Fruit fly (Drosophila melanogaster) whole organism, embryonic: Measurements from ENCODE around the gene CG5973.

Experiments used
- Adf1 ChIP-seq: fragments of 200-800 bp; sonication (Bioruptor generic); IDR thresholded peaks from 2 replicates; pipeline ENCODE4 v1.3.6; 2022; ENCODE audit warnings: missing biosample characterization, missing genetic modification characterization
- Awh ChIP-seq: fragments of 200-800 bp; sonication (Bioruptor generic); IDR thresholded peaks from 2 replicates; pipeline ENCODE4, ENCODE4 v1.3.6; 2022; ENCODE audit warnings: missing biosample characterization, missing genetic modification characterization
- CG10565 ChIP-seq: fragments of 200-800 bp; sonication (Bioruptor generic); optimal IDR thresholded peaks from 3 replicates; lab custom pipeline; 2016; ENCODE audit warnings: missing biosample characterization, mild to moderate bottlenecking, missing genetic modification characterization
- CG11456 ChIP-seq: fragments of 200-800 bp; sonication (Bioruptor generic); IDR thresholded peaks from 3 replicates; pipeline ENCODE4 v1.3.6; 2022; ENCODE audit warnings: missing biosample characterization, missing genetic modification characterization
- CG11504 ChIP-seq: fragments of 200-800 bp; sonication (Bioruptor generic); optimal IDR thresholded peaks from 3 replicates; lab custom pipeline; 2019; ENCODE audit warnings: missing biosample characterization, mild to moderate bottlenecking, missing genetic modification characterization, moderate library complexity
- CG12071 ChIP-seq: fragments of 200-800 bp; sonication (Bioruptor generic); optimal IDR thresholded peaks from 3 replicates; lab custom pipeline; 2018; ENCODE audit warnings: missing biosample characterization, mild to moderate bottlenecking, missing genetic modification characterization
- CG12155 ChIP-seq: fragments of 200-800 bp; sonication (Bioruptor generic); optimal IDR thresholded peaks from 3 replicates; lab custom pipeline; 2016; ENCODE audit warnings: missing biosample characterization, missing genetic modification characterization
- CG13624 ChIP-seq: fragments of 200-800 bp; sonication (Bioruptor generic); optimal IDR thresholded peaks from 2 replicates; lab custom pipeline; 2016; ENCODE audit warnings: missing biosample characterization, missing genetic modification characterization
- CG14667 ChIP-seq: fragments of 200-800 bp; sonication (Bioruptor generic); IDR thresholded peaks from 2 replicates; pipeline ENCODE4 v1.3.6; 2022; ENCODE audit warnings: missing biosample characterization, missing genetic modification characterization
- CG16779 ChIP-seq: fragments of 200-800 bp; sonication (Bioruptor generic); IDR thresholded peaks from 2 replicates; pipeline ENCODE4 v1.3.6; 2022; ENCODE audit warnings: missing biosample characterization, missing genetic modification characterization
- CG1832 ChIP-seq: fragments of 200-800 bp; sonication (Bioruptor generic); optimal IDR thresholded peaks from 2 replicates; lab custom pipeline; 2017; ENCODE audit warnings: missing biosample characterization, mild to moderate bottlenecking, missing genetic modification characterization, inconsistent platforms
- CG18764 ChIP-seq: fragments of 200-800 bp; sonication (Bioruptor generic); optimal IDR thresholded peaks from 3 replicates; lab custom pipeline; 2016; ENCODE audit warnings: missing biosample characterization, missing genetic modification characterization
- CG2129 ChIP-seq: fragments of 200-800 bp; sonication (Bioruptor generic); IDR thresholded peaks from 2 replicates; pipeline ENCODE4 v1.3.6; 2022; ENCODE audit warnings: missing biosample characterization, missing genetic modification characterization; ENCODE audit not compliant: partially characterized antibody
- CG30431 ChIP-seq: fragments of 200-800 bp; sonication (Bioruptor generic); optimal IDR thresholded peaks from 2 replicates; lab custom pipeline; 2017; ENCODE audit warnings: missing biosample characterization, missing genetic modification characterization
- CG33557 ChIP-seq: fragments of 200-800 bp; sonication (Bioruptor generic); optimal IDR thresholded peaks from 2 replicates; lab custom pipeline; 2019; ENCODE audit warnings: missing biosample characterization, mild to moderate bottlenecking, missing genetic modification characterization, moderate library complexity
- CG6854 ChIP-seq: fragments of 200-800 bp; sonication (Bioruptor generic); optimal IDR thresholded peaks from 3 replicates; lab custom pipeline; 2017; ENCODE audit warnings: missing biosample characterization, mild to moderate bottlenecking, missing genetic modification characterization
- CG7271 ChIP-seq: fragments of 200-800 bp; sonication (Bioruptor generic); optimal IDR thresholded peaks from 2 replicates; lab custom pipeline; 2018; ENCODE audit warnings: missing biosample characterization, mild to moderate bottlenecking, missing genetic modification characterization, moderate library complexity
- CG8290 ChIP-seq, 3 experiments: fragments of 200-800 bp; sonication (Bioruptor generic); optimal IDR thresholded peaks; 2 replicates each; lab custom pipeline; 2016 to 2019; ENCODE audit warnings: missing biosample characterization in 3 of 3, missing genetic modification characterization in 3 of 3, mild to moderate bottlenecking in 2 of 3, moderate library complexity in 1 of 3
- CG8944 ChIP-seq: fragments of 200-800 bp; sonication (Bioruptor generic); optimal IDR thresholded peaks from 3 replicates; lab custom pipeline; 2016; ENCODE audit warnings: missing biosample characterization, missing genetic modification characterization
- CG9215 ChIP-seq: fragments of 200-800 bp; sonication (Bioruptor generic); IDR thresholded peaks from 2 replicates; pipeline ENCODE4 v1.3.6; 2022; ENCODE audit warnings: missing biosample characterization, missing genetic modification characterization
- D ChIP-seq, 2 experiments: fragments of 200-800 bp in 1 of 2; fragments of >200 bp in 1 of 2; sonication (Bioruptor generic) in 1 of 2; optimal IDR thresholded peaks; 2 replicates in 1 of 2; 3 replicates in 1 of 2; lab custom pipeline; 2017; ENCODE audit warnings: mild to moderate bottlenecking in 1 of 2, missing biosample characterization in 1 of 2, missing genetic modification characterization in 1 of 2, missing genetic modification reagents in 1 of 2
- Gug ChIP-seq: fragments of 200-800 bp; sonication (Bioruptor generic); IDR thresholded peaks from 4 replicates; pipeline ENCODE4 v1.3.6; 2022; ENCODE audit warnings: missing biosample characterization, missing genetic modification characterization
- HLH54F ChIP-seq: fragments of 200-800 bp; sonication (Bioruptor generic); optimal IDR thresholded peaks from 3 replicates; lab custom pipeline; 2016; ENCODE audit warnings: missing biosample characterization, missing genetic modification characterization
- NC2α ChIP-seq: fragments of 200-800 bp; sonication (Bioruptor generic); optimal IDR thresholded peaks from 2 replicates; lab custom pipeline; 2016; ENCODE audit warnings: missing biosample characterization, missing genetic modification characterization
- NK7.1 ChIP-seq: fragments of 200-800 bp; sonication (Bioruptor generic); optimal IDR thresholded peaks from 3 replicates; lab custom pipeline; 2016; ENCODE audit warnings: missing biosample characterization, missing genetic modification characterization
- NfI ChIP-seq: fragments of 200-800 bp; sonication (Bioruptor generic); optimal IDR thresholded peaks from 3 replicates; lab custom pipeline; 2018; ENCODE audit warnings: missing biosample characterization, mild to moderate bottlenecking, missing genetic modification characterization, moderate library complexity
- Pdp1 ChIP-seq, 2 experiments: fragments of 200-800 bp; sonication (Bioruptor generic); optimal IDR thresholded peaks; 3 replicates each; lab custom pipeline; 2016; ENCODE audit warnings: missing biosample characterization in 2 of 2, missing genetic modification characterization in 2 of 2, mild to moderate bottlenecking in 1 of 2, moderate library complexity in 1 of 2
- Scr ChIP-seq: fragments of 200-800 bp; sonication (Bioruptor generic); IDR thresholded peaks from 2 replicates; pipeline ENCODE4 v1.3.6; 2022; ENCODE audit warnings: missing biosample characterization, missing genetic modification characterization; ENCODE audit not compliant: partially characterized antibody
- Ssrp ChIP-seq: fragments of 200-800 bp; sonication (Bioruptor generic); optimal IDR thresholded peaks from 2 replicates; lab custom pipeline; 2018; ENCODE audit warnings: missing biosample characterization, mild to moderate bottlenecking, missing genetic modification characterization, moderate library complexity
- YL-1 ChIP-seq: fragments of 200-800 bp; sonication (Bioruptor generic); optimal IDR thresholded peaks from 3 replicates; lab custom pipeline; 2017; ENCODE audit warnings: missing biosample characterization, mild to moderate bottlenecking, missing genetic modification characterization
- ab ChIP-seq: fragments of 200-800 bp; sonication (Bioruptor generic); optimal IDR thresholded peaks from 2 replicates; lab custom pipeline; 2016; ENCODE audit warnings: missing biosample characterization, missing genetic modification characterization
- ase ChIP-seq: fragments of 200-800 bp; sonication (Bioruptor generic); IDR thresholded peaks from 3 replicates; pipeline ENCODE4 v1.3.6; 2022; ENCODE audit warnings: missing biosample characterization, missing genetic modification characterization
- ato ChIP-seq: fragments of 200-800 bp; sonication (Bioruptor generic); IDR thresholded peaks from 2 replicates; pipeline ENCODE4 v1.3.6; 2022; ENCODE audit warnings: missing biosample characterization, missing genetic modification characterization; ENCODE audit not compliant: partially characterized antibody
- crol ChIP-seq: fragments of 200-800 bp; sonication (Bioruptor generic); IDR thresholded peaks from 2 replicates; pipeline ENCODE4 v1.3.6; 2022; ENCODE audit warnings: missing biosample characterization, missing genetic modification characterization
- dm ChIP-seq: fragments of 200-800 bp; sonication (Bioruptor generic); optimal IDR thresholded peaks from 3 replicates; lab custom pipeline; 2016; ENCODE audit warnings: missing biosample characterization, missing genetic modification characterization
- esg ChIP-seq: fragments of 200-800 bp; sonication (Bioruptor generic); conservative IDR thresholded peaks from 2 replicates; pipeline ENCODE4 v1.3.6; 2022; ENCODE audit warnings: missing biosample characterization, missing genetic modification characterization
- ewg ChIP-seq: fragments of 200-800 bp; sonication (Bioruptor generic); optimal IDR thresholded peaks from 3 replicates; lab custom pipeline; 2017; ENCODE audit warnings: mild to moderate bottlenecking, missing biosample characterization, missing genetic modification reagents, missing genetic modification characterization
- fru ChIP-seq: fragments of >200 bp; optimal IDR thresholded peaks from 2 replicates; lab custom pipeline; 2017
- gcm ChIP-seq: fragments of 200-800 bp; sonication (Bioruptor generic); optimal IDR thresholded peaks from 2 replicates; lab custom pipeline; 2019; ENCODE audit warnings: missing biosample characterization, mild to moderate bottlenecking, missing genetic modification characterization, moderate library complexity
- h ChIP-seq: fragments of >200 bp; optimal IDR thresholded peaks from 2 replicates; lab custom pipeline; 2017
- inv ChIP-seq: fragments of 200-800 bp; sonication (Bioruptor generic); IDR thresholded peaks from 2 replicates; pipeline ENCODE4 v1.3.6; 2022; ENCODE audit warnings: missing biosample characterization, missing genetic modification characterization; ENCODE audit not compliant: partially characterized antibody
- kay ChIP-seq: fragments of 200-800 bp; sonication (Bioruptor generic); optimal IDR thresholded peaks from 2 replicates; lab custom pipeline; 2016; ENCODE audit warnings: missing biosample characterization, missing genetic modification characterization
- mld ChIP-seq: fragments of 200-800 bp; sonication (Bioruptor generic); IDR thresholded peaks from 3 replicates; pipeline ENCODE4 v1.3.6; 2022; ENCODE audit warnings: missing biosample characterization, missing genetic modification characterization; ENCODE audit not compliant: partially characterized antibody
- org-1 ChIP-seq: fragments of 200-800 bp; sonication (Bioruptor generic); optimal IDR thresholded peaks from 2 replicates; lab custom pipeline; 2017; ENCODE audit warnings: missing biosample characterization, missing genetic modification characterization
- repo ChIP-seq: fragments of 200-800 bp; sonication (Bioruptor generic); optimal IDR thresholded peaks from 2 replicates; lab custom pipeline; 2016; ENCODE audit warnings: missing biosample characterization, missing genetic modification characterization
- run ChIP-seq: fragments of 200-800 bp; sonication (Bioruptor generic); optimal IDR thresholded peaks from 3 replicates; lab custom pipeline; 2018; ENCODE audit warnings: missing biosample characterization, mild to moderate bottlenecking, missing genetic modification characterization
- sqz ChIP-seq: fragments of 200-800 bp; sonication (Bioruptor generic); optimal IDR thresholded peaks from 3 replicates; lab custom pipeline; 2018; ENCODE audit warnings: missing biosample characterization, mild to moderate bottlenecking, missing genetic modification characterization
- sug ChIP-seq: fragments of 200-800 bp; optimal IDR thresholded peaks from 2 replicates; lab custom pipeline; 2019; ENCODE audit warnings: missing biosample characterization, mild to moderate bottlenecking, missing genetic modification characterization, moderate library complexity
- ttk ChIP-seq: fragments of 200-800 bp; sonication (Bioruptor generic); IDR thresholded peaks from 2 replicates; pipeline ENCODE4 v2.1.2; 2022; ENCODE audit warnings: missing biosample characterization, missing genetic modification characterization
- tx ChIP-seq: fragments of 200-800 bp; sonication (Bioruptor generic); optimal IDR thresholded peaks from 2 replicates; lab custom pipeline; 2016; ENCODE audit warnings: missing biosample characterization, missing genetic modification characterization
- zfh2 ChIP-seq: fragments of 200-800 bp; sonication (Bioruptor generic); optimal IDR thresholded peaks from 2 replicates; lab custom pipeline; 2016; ENCODE audit warnings: missing biosample characterization, missing genetic modification characterization

Gene CG5973

dm6 chr2L:7395813-7396212, 41.5 kb upstream of the CG5973 start (continued):
- peak; percentile 54 for TF ChIP-seq gcm (GFP tag; lab: Kevin White, UChicago)
- peak; percentile 30; the same call in 1 of the 2 replicates for TF ChIP-seq CG14667 (GFP tag; lab: Robert Waterston, UW)
- TF ChIP-seq esg (GFP tag; lab: Robert Waterston, UW): 0 out of 2 replicates have a peak, but pooled peaks have one; percentile 33
- TF ChIP-seq NC2α: no peak
- no peak for TF ChIP-seq inv (GFP tag; lab: Robert Waterston, UW)
- TF ChIP-seq CG1832 (GFP tag; lab: Kevin White, UChicago): no peak
- no peak for TF ChIP-seq CG9215
- TF ChIP-seq Awh (GFP tag; lab: Robert Waterston, UW): peak; percentile 16; the same call in 1 of the 2 replicates
- TF ChIP-seq CG12155: peak; percentile 19
- no peak for TF ChIP-seq CG13624 (GFP tag; lab: Kevin White, UChicago)
- no peak for TF ChIP-seq Adf1 (GFP tag; lab: Robert Waterston, UW)
- TF ChIP-seq CG16779 (GFP tag; lab: Robert Waterston, UW): no peak
- no peak for TF ChIP-seq crol (GFP tag; lab: Robert Waterston, UW)
- no peak for TF ChIP-seq h (lab: Kevin White, UChicago)
- TF ChIP-seq YL-1 (GFP tag; lab: Kevin White, UChicago): no peak
- TF ChIP-seq Gug (GFP tag; lab: Robert Waterston, UW): no peak
- TF ChIP-seq HLH54F (GFP tag; lab: Kevin White, UChicago): no peak
- no peak for TF ChIP-seq ase (GFP tag; lab: Robert Waterston, UW)
- peak; percentile 86 for TF ChIP-seq CG11504 (tag; lab: Kevin White, UChicago)
- TF ChIP-seq CG8944 (GFP tag; lab: Kevin White, UChicago): no peak
- no peak for TF ChIP-seq kay (GFP tag; lab: Kevin White, UChicago)
- no peak for TF ChIP-seq tx
- TF ChIP-seq mld: no peak
- no peak for TF ChIP-seq CG2129 (GFP tag; lab: Robert Waterston, UW)
- peak; percentile 24 for TF ChIP-seq ewg
- TF ChIP-seq ttk (GFP tag; lab: Robert Waterston, UW): peak; percentile 72
- TF ChIP-seq NfI (GFP tag; lab: Kevin White, UChicago): peak; percentile 59
- no peak for TF ChIP-seq NK7.1
- no peak for TF ChIP-seq dm
- TF ChIP-seq D (optimal IDR thresholded peaks at IDR 0.05; lab: Kevin White, UChicago): no peak
- TF ChIP-seq D (GFP tag; optimal IDR thresholded peaks at IDR 0.05; lab: Kevin White, UChicago): peak; percentile 23
- no peak for TF ChIP-seq CG30431 (GFP tag; lab: Kevin White, UChicago)
- no peak for TF ChIP-seq ato (GFP tag; lab: Robert Waterston, UW)
- TF ChIP-seq CG33557 (GFP tag; lab: Kevin White, UChicago): no peak
- no peak for TF ChIP-seq zfh2 (GFP tag; lab: Kevin White, UChicago)
- TF ChIP-seq CG12071: no peak
- TF ChIP-seq CG6854 (GFP tag; lab: Kevin White, UChicago): no peak
- TF ChIP-seq ab (GFP tag; lab: Kevin White, UChicago): no peak
- TF ChIP-seq CG7271 (tag; lab: Kevin White, UChicago): no peak
- peak; percentile 23 for TF ChIP-seq sug
- no peak for TF ChIP-seq CG11456 (GFP tag; lab: Robert Waterston, UW)
- TF ChIP-seq repo (GFP tag; lab: Kevin White, UChicago): no peak
- TF ChIP-seq Ssrp: peak; percentile 60
- TF ChIP-seq sqz (GFP tag; lab: Kevin White, UChicago): peak; percentile 56
- TF ChIP-seq CG8290 (GFP tag; optimal IDR thresholded peaks at IDR 0.05; lab: Kevin White, UChicago): no peak
- TF ChIP-seq CG8290 (tag; optimal IDR thresholded peaks at IDR 0.05; lab: Kevin White, UChicago): no peak
- no peak for TF ChIP-seq Pdp1 (GFP tag; optimal IDR thresholded peaks at IDR 0.05; lab: Kevin White, UChicago)
- TF ChIP-seq CG10565 (GFP tag; lab: Kevin White, UChicago): no peak
- no peak for TF ChIP-seq fru (lab: Kevin White, UChicago)
- peak; percentile 38 for TF ChIP-seq org-1 (GFP tag; lab: Kevin White, UChicago)
- no peak for TF ChIP-seq Scr (GFP tag; lab: Robert Waterston, UW)
- no peak for TF ChIP-seq CG18764
- peak; percentile 29 for TF ChIP-seq run
